Fruit fly (Drosophila melanogaster) whole organism, embryonic: ENCODE results near the gene dbf.

Experiments
- Abd-B ChIP-seq: fragments of 200-800 bp; sonication (Bioruptor generic); optimal IDR thresholded peaks from 2 replicates; lab custom pipeline; 2018; ENCODE audit warnings: missing biosample characterization, mild to moderate bottlenecking, missing genetic modification characterization, moderate library complexity
- Blimp-1 ChIP-seq: fragments of 200-800 bp; sonication (Bioruptor generic); optimal IDR thresholded peaks from 3 replicates; lab custom pipeline; 2018; ENCODE audit warnings: missing biosample characterization, missing genetic modification characterization, mild to moderate bottlenecking, moderate library complexity, missing genetic modification reagents
- CG12155 ChIP-seq: fragments of 200-800 bp; sonication (Bioruptor generic); optimal IDR thresholded peaks from 3 replicates; lab custom pipeline; 2016; ENCODE audit warnings: missing biosample characterization, missing genetic modification characterization
- CG14667 ChIP-seq: fragments of 200-800 bp; sonication (Bioruptor generic); IDR thresholded peaks from 2 replicates; pipeline ENCODE4 v1.3.6; 2022; ENCODE audit warnings: missing biosample characterization, missing genetic modification characterization
- CG1647 ChIP-seq: fragments of 200-800 bp; sonication (Bioruptor generic); optimal IDR thresholded peaks from 3 replicates; lab custom pipeline; 2016; ENCODE audit warnings: missing biosample characterization, missing genetic modification characterization
- CG2120 ChIP-seq: fragments of 200-800 bp; sonication (Bioruptor generic); optimal IDR thresholded peaks from 3 replicates; lab custom pipeline; 2016; ENCODE audit warnings: missing biosample characterization, missing genetic modification characterization
- CG31388 ChIP-seq: fragments of 200-800 bp; sonication (Bioruptor generic); optimal IDR thresholded peaks from 2 replicates; lab custom pipeline; 2016; ENCODE audit warnings: missing biosample characterization, missing genetic modification characterization
- CG32772 ChIP-seq: fragments of 200-800 bp; sonication (Bioruptor generic); IDR thresholded peaks from 2 replicates; pipeline ENCODE4 v1.3.6; 2022; ENCODE audit warnings: missing biosample characterization, missing genetic modification characterization
- CG34422 ChIP-seq: fragments of 200-800 bp; sonication (Bioruptor generic); IDR thresholded peaks from 3 replicates; pipeline ENCODE4 v1.3.6; 2022; ENCODE audit warnings: missing biosample characterization, missing genetic modification characterization
- CG4328 ChIP-seq: fragments of 200-800 bp; sonication (Bioruptor generic); optimal IDR thresholded peaks from 3 replicates; lab custom pipeline; 2017; ENCODE audit warnings: missing biosample characterization, missing genetic modification reagents, missing genetic modification characterization
- CG4820 ChIP-seq: fragments of 200-800 bp; sonication (Bioruptor generic); optimal IDR thresholded peaks from 3 replicates; lab custom pipeline; 2016; ENCODE audit warnings: missing biosample characterization, missing genetic modification characterization
- CG5180 ChIP-seq: fragments of 200-800 bp; sonication (Bioruptor generic); optimal IDR thresholded peaks from 3 replicates; lab custom pipeline; 2017; ENCODE audit warnings: missing biosample characterization, missing genetic modification characterization, mild to moderate bottlenecking, moderate library complexity, missing genetic modification reagents
- CG8944 ChIP-seq: fragments of 200-800 bp; sonication (Bioruptor generic); optimal IDR thresholded peaks from 3 replicates; lab custom pipeline; 2016; ENCODE audit warnings: missing biosample characterization, missing genetic modification characterization
- CG9609 ChIP-seq: fragments of 200-800 bp; sonication (Bioruptor generic); optimal IDR thresholded peaks from 3 replicates; lab custom pipeline; 2016; ENCODE audit warnings: missing biosample characterization, missing genetic modification characterization
- CG9797 ChIP-seq: fragments of 200-800 bp; sonication (Bioruptor generic); optimal IDR thresholded peaks from 3 replicates; lab custom pipeline; 2018; ENCODE audit warnings: missing biosample characterization, mild to moderate bottlenecking, missing genetic modification characterization
- D19A ChIP-seq: fragments of 200-800 bp; optimal IDR thresholded peaks from 3 replicates; lab custom pipeline; 2019; ENCODE audit warnings: missing biosample characterization, mild to moderate bottlenecking, missing genetic modification characterization, moderate library complexity
- Dad ChIP-seq: fragments of 200-800 bp; sonication (Bioruptor generic); optimal IDR thresholded peaks from 3 replicates; lab custom pipeline; 2016; ENCODE audit warnings: missing biosample characterization, missing genetic modification characterization
- Dip2 ChIP-seq: fragments of 200-800 bp; sonication (Bioruptor generic); IDR thresholded peaks from 2 replicates; pipeline ENCODE4 v1.3.6; 2022; ENCODE audit warnings: missing biosample characterization, missing genetic modification characterization
- Ets97D ChIP-seq: fragments of 200-800 bp; sonication (Bioruptor generic); optimal IDR thresholded peaks from 3 replicates; lab custom pipeline; 2016; ENCODE audit warnings: missing biosample characterization, missing genetic modification characterization
- HLH4C ChIP-seq: fragments of 200-800 bp; sonication (Bioruptor generic); IDR thresholded peaks from 3 replicates; pipeline ENCODE4 v1.3.6; 2022; ENCODE audit warnings: missing biosample characterization, missing genetic modification characterization; ENCODE audit not compliant: partially characterized antibody
- HLH54F ChIP-seq: fragments of 200-800 bp; sonication (Bioruptor generic); optimal IDR thresholded peaks from 3 replicates; lab custom pipeline; 2016; ENCODE audit warnings: missing biosample characterization, missing genetic modification characterization
- Lim3 ChIP-seq: fragments of 200-800 bp; sonication (Bioruptor generic); IDR thresholded peaks from 2 replicates; pipeline ENCODE4 v1.3.6; 2022; ENCODE audit warnings: missing biosample characterization, missing genetic modification characterization
- Max ChIP-seq: fragments of 200-800 bp; sonication (Bioruptor generic); optimal IDR thresholded peaks from 2 replicates; lab custom pipeline; 2016; ENCODE audit warnings: missing biosample characterization, mild to moderate bottlenecking, missing genetic modification characterization
- Meics ChIP-seq: fragments of 200-800 bp; sonication (Bioruptor generic); optimal IDR thresholded peaks from 2 replicates; lab custom pipeline; 2017; ENCODE audit warnings: missing biosample characterization, mild to moderate bottlenecking, missing genetic modification characterization
- Myb ChIP-seq: fragments of 200-800 bp; sonication (Bioruptor generic); optimal IDR thresholded peaks from 2 replicates; lab custom pipeline; 2016; ENCODE audit warnings: missing biosample characterization, missing genetic modification characterization
- Neu2 ChIP-seq: fragments of 200-800 bp; sonication (Bioruptor generic); optimal IDR thresholded peaks from 3 replicates; lab custom pipeline; 2016; ENCODE audit warnings: missing biosample characterization, missing genetic modification characterization, borderline replicate concordance
- Nf-YA ChIP-seq: fragments of 200-800 bp; sonication (Bioruptor generic); IDR thresholded peaks from 2 replicates; pipeline ENCODE4 v1.3.6; 2022; ENCODE audit warnings: missing biosample characterization, missing genetic modification characterization
- Sin3A ChIP-seq: fragments of >200 bp; optimal IDR thresholded peaks from 2 replicates; lab custom pipeline; 2018
- Sox100B ChIP-seq: fragments of 200-800 bp; sonication (Bioruptor generic); optimal IDR thresholded peaks from 3 replicates; lab custom pipeline; 2018; ENCODE audit warnings: missing biosample characterization, mild to moderate bottlenecking, missing genetic modification characterization
- ash1 ChIP-seq: fragments of 200-800 bp; sonication (Bioruptor generic); optimal IDR thresholded peaks from 2 replicates; lab custom pipeline; 2018; ENCODE audit warnings: missing biosample characterization, mild to moderate bottlenecking, missing genetic modification characterization
- caup ChIP-seq: fragments of 200-800 bp; sonication (Bioruptor generic); optimal IDR thresholded peaks from 3 replicates; lab custom pipeline; 2017; ENCODE audit warnings: missing biosample characterization, mild to moderate bottlenecking, missing genetic modification characterization, moderate library complexity; ENCODE audit not compliant: severe bottlenecking
- chif ChIP-seq, 2 experiments: fragments of 200-800 bp; sonication (Bioruptor generic); optimal IDR thresholded peaks; 3 replicates each; lab custom pipeline; 2016; ENCODE audit warnings: missing biosample characterization in 2 of 2, missing genetic modification characterization in 2 of 2
- chm ChIP-seq: fragments of 200-800 bp; sonication (Bioruptor generic); IDR thresholded peaks from 2 replicates; pipeline ENCODE4 v1.3.6; 2022; ENCODE audit warnings: missing biosample characterization, missing genetic modification characterization
- da ChIP-seq: fragments of 200-800 bp; sonication (Bioruptor generic); optimal IDR thresholded peaks from 2 replicates; lab custom pipeline; 2016; ENCODE audit warnings: missing biosample characterization, missing genetic modification characterization
- dm ChIP-seq: fragments of 200-800 bp; sonication (Bioruptor generic); optimal IDR thresholded peaks from 3 replicates; lab custom pipeline; 2016; ENCODE audit warnings: missing biosample characterization, missing genetic modification characterization
- fd3F ChIP-seq: fragments of 200-800 bp; sonication (Bioruptor generic); optimal IDR thresholded peaks from 2 replicates; lab custom pipeline; 2018; ENCODE audit warnings: missing biosample characterization, mild to moderate bottlenecking, missing genetic modification characterization, moderate library complexity
- grn ChIP-seq: fragments of 200-800 bp; sonication (Bioruptor generic); optimal IDR thresholded peaks from 3 replicates; lab custom pipeline; 2017; ENCODE audit warnings: missing biosample characterization, missing genetic modification characterization
- h ChIP-seq: fragments of >200 bp; optimal IDR thresholded peaks from 2 replicates; lab custom pipeline; 2017
- her ChIP-seq: fragments of 200-800 bp; sonication (Bioruptor generic); optimal IDR thresholded peaks from 2 replicates; lab custom pipeline; 2016; ENCODE audit warnings: missing biosample characterization, missing genetic modification characterization
- jing ChIP-seq: fragments of 200-800 bp; sonication (Bioruptor generic); optimal IDR thresholded peaks from 2 replicates; lab custom pipeline; 2018; ENCODE audit warnings: missing biosample characterization, mild to moderate bottlenecking, missing genetic modification characterization
- lov ChIP-seq, 2 experiments: fragments of 200-800 bp in 1 of 2; fragments of >200 bp in 1 of 2; sonication (Bioruptor generic) in 1 of 2; IDR thresholded peaks in 1 of 2; optimal IDR thresholded peaks in 1 of 2; 2 replicates in 1 of 2; 3 replicates in 1 of 2; pipeline versions ENCODE4 v1.3.6 to Lab custom; 2017 to 2022; ENCODE audit warnings: missing biosample characterization in 1 of 2, missing genetic modification characterization in 1 of 2
- luna ChIP-seq: fragments of 200-800 bp; sonication (Bioruptor generic); optimal IDR thresholded peaks from 2 replicates; lab custom pipeline; 2016; ENCODE audit warnings: missing biosample characterization, missing genetic modification characterization
- mam ChIP-seq: fragments of 200-800 bp; sonication (Bioruptor generic); optimal IDR thresholded peaks from 3 replicates; lab custom pipeline; 2016; ENCODE audit warnings: missing biosample characterization, missing genetic modification characterization
- nerfin-1 ChIP-seq: fragments of 200-800 bp; sonication (Bioruptor generic); optimal IDR thresholded peaks from 3 replicates; lab custom pipeline; 2019; ENCODE audit warnings: missing biosample characterization, mild to moderate bottlenecking, missing genetic modification characterization, moderate library complexity
- nmo ChIP-seq: fragments of 200-800 bp; sonication (Bioruptor generic); optimal IDR thresholded peaks from 2 replicates; lab custom pipeline; 2018; ENCODE audit warnings: missing biosample characterization, mild to moderate bottlenecking, missing genetic modification characterization, moderate library complexity
- odd ChIP-seq: fragments of 200-800 bp; sonication (Bioruptor generic); optimal IDR thresholded peaks from 2 replicates; lab custom pipeline; 2017; ENCODE audit warnings: missing biosample characterization, mild to moderate bottlenecking, missing genetic modification characterization
- phol ChIP-seq: fragments of 200-800 bp; sonication (Bioruptor generic); optimal IDR thresholded peaks from 3 replicates; lab custom pipeline; 2018; ENCODE audit warnings: missing biosample characterization, mild to moderate bottlenecking, missing genetic modification characterization, moderate library complexity
- run ChIP-seq: fragments of 200-800 bp; sonication (Bioruptor generic); optimal IDR thresholded peaks from 3 replicates; lab custom pipeline; 2018; ENCODE audit warnings: missing biosample characterization, mild to moderate bottlenecking, missing genetic modification characterization
- sna ChIP-seq: fragments of 200-800 bp; sonication (Bioruptor generic); IDR thresholded peaks from 2 replicates; pipeline ENCODE4 v1.3.6; 2022; ENCODE audit warnings: missing biosample characterization, missing genetic modification characterization; ENCODE audit not compliant: partially characterized antibody
- trem ChIP-seq: fragments of 200-800 bp; optimal IDR thresholded peaks from 3 replicates; lab custom pipeline; 2019; ENCODE audit warnings: missing biosample characterization, mild to moderate bottlenecking, missing genetic modification characterization, moderate library complexity
- tup ChIP-seq: fragments of 200-800 bp; sonication (Bioruptor generic); optimal IDR thresholded peaks from 2 replicates; lab custom pipeline; 2016; ENCODE audit warnings: missing biosample characterization, mild to moderate bottlenecking, missing genetic modification characterization, moderate library complexity

The dbf gene

DNA sequence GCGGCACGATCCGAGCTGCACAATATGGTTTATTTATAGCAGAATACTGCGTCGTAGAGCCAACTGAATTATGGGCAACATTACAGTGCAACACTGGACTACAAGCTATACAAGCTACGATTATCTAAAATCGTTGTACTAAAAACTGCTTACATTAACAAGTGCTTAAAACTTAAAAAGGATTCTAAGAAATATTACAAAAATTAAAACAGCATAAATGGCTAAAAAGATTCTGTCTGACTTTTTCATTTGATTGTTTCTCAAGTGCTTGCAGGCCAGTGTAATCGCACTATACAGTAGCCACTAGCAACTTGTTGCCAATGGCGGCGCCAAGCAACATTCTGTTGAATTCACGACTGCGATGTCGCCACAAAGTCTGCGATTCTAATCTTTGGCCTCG, 34.6 kb upstream of the dbf start (continued):
- TF ChIP-seq dm = peak; percentile 22
- TF ChIP-seq grn (GFP tag; lab: Kevin White, UChicago) = no peak
- TF ChIP-seq CG8944 (GFP tag; lab: Kevin White, UChicago) = peak; percentile 58
- peak; percentile 26 for TF ChIP-seq Dad (GFP tag; lab: Kevin White, UChicago)
- peak; percentile 38 for TF ChIP-seq CG12155 (GFP tag; lab: Kevin White, UChicago)
- peak; percentile 63 for TF ChIP-seq CG14667 (GFP tag; lab: Robert Waterston, UW)
- no peak for TF ChIP-seq Lim3
- peak; percentile 62 for TF ChIP-seq trem (tag; lab: Kevin White, UChicago)
- no peak for TF ChIP-seq Ets97D (GFP tag; lab: Kevin White, UChicago)
- peak; percentile 13 for TF ChIP-seq odd
- TF ChIP-seq Nf-YA (GFP tag; lab: Robert Waterston, UW) = no peak
- TF ChIP-seq phol (tag; lab: Kevin White, UChicago) = peak; percentile 81
- TF ChIP-seq CG5180 (GFP tag; lab: Kevin White, UChicago) = peak; percentile 35
- TF ChIP-seq CG32772 (GFP tag; lab: Robert Waterston, UW) = peak; percentile 80
- TF ChIP-seq Sin3A (lab: Kevin White, UChicago) = no peak
- peak; percentile 43 for TF ChIP-seq CG2120 (GFP tag; lab: Kevin White, UChicago)
- TF ChIP-seq Myb (GFP tag; lab: Kevin White, UChicago) = peak; percentile 36
- peak; percentile 43 for TF ChIP-seq caup
- no peak for TF ChIP-seq CG9797
- peak; percentile 15 for TF ChIP-seq tup (GFP tag; lab: Kevin White, UChicago)
- TF ChIP-seq fd3F (GFP tag; lab: Kevin White, UChicago) = peak; percentile 21
- peak; percentile 84 for TF ChIP-seq chm (GFP tag; lab: Robert Waterston, UW)
- no peak for TF ChIP-seq HLH54F (GFP tag; lab: Kevin White, UChicago)
- TF ChIP-seq CG4820 = peak; percentile 71
- TF ChIP-seq lov (optimal IDR thresholded peaks at IDR 0.05; lab: Kevin White, UChicago) = no peak
- TF ChIP-seq lov (GFP tag; IDR thresholded peaks at IDR 0.05; lab: Robert Waterston, UW) = peak; percentile 71; the same call in 2 of the 3 replicates
- peak; percentile 7 for TF ChIP-seq her (GFP tag; lab: Kevin White, UChicago)
- TF ChIP-seq run (tag; lab: Kevin White, UChicago) = peak; percentile 58
- TF ChIP-seq CG34422 (GFP tag; lab: Robert Waterston, UW) = peak; percentile 79
- TF ChIP-seq nmo (GFP tag; lab: Kevin White, UChicago) = peak; percentile 80
- TF ChIP-seq luna = no peak
- TF ChIP-seq HLH4C (GFP tag; lab: Robert Waterston, UW) = no peak
- peak; percentile 73 for TF ChIP-seq Sox100B (GFP tag; lab: Kevin White, UChicago)
- peak; percentile 36 for TF ChIP-seq jing
- TF ChIP-seq Max (GFP tag; lab: Kevin White, UChicago) = peak; percentile 39
- TF ChIP-seq CG4328 (GFP tag; lab: Kevin White, UChicago) = no peak
- TF ChIP-seq Abd-B (GFP tag; lab: Kevin White, UChicago) = peak; percentile 66
- TF ChIP-seq da (GFP tag; lab: Kevin White, UChicago) = peak; percentile 40
- TF ChIP-seq sna = no peak
- peak; percentile 52 for TF ChIP-seq Meics (GFP tag; lab: Kevin White, UChicago)
- TF ChIP-seq mam (GFP tag; lab: Kevin White, UChicago) = peak; percentile 43
- TF ChIP-seq Neu2 (GFP tag; lab: Kevin White, UChicago) = no peak
- TF ChIP-seq CG9609 (GFP tag; lab: Kevin White, UChicago) = peak; percentile 49
- TF ChIP-seq ash1 (GFP tag; lab: Kevin White, UChicago) = no peak
- peak; percentile 72 to 76 for TF ChIP-seq chif (GFP tag; optimal IDR thresholded peaks at IDR 0.05; lab: Kevin White, UChicago)
- no peak for TF ChIP-seq h (lab: Kevin White, UChicago)
- TF ChIP-seq Blimp-1 (GFP tag; lab: Kevin White, UChicago) = peak; percentile 81
- peak; percentile 66 for TF ChIP-seq D19A
- no peak for TF ChIP-seq CG31388 (GFP tag; lab: Kevin White, UChicago)
- TF ChIP-seq CG1647 = peak; percentile 41
- no peak for TF ChIP-seq Dip2 (GFP tag; lab: Robert Waterston, UW)
- TF ChIP-seq nerfin-1 (tag; lab: Kevin White, UChicago) = peak; percentile 32
